Fruit fly (Drosophila melanogaster) whole organism, embryonic: ENCODE measurements around the gene CG3679.
A peak's percentile ranks its signal among the peaks of the same experiment; 100 is the strongest.

Experiments used
- B-H2 ChIP-seq: fragments of 200-800 bp; sonication (Bioruptor generic); optimal IDR thresholded peaks from 2 replicates; lab custom pipeline; 2018; ENCODE audit warnings: missing biosample characterization, mild to moderate bottlenecking, missing genetic modification characterization
- BEAF-32 ChIP-seq: fragments of 200-800 bp; sonication (Bioruptor generic); optimal IDR thresholded peaks from 3 replicates; lab custom pipeline; 2017; ENCODE audit warnings: missing biosample characterization, missing genetic modification characterization, mild to moderate bottlenecking, moderate library complexity, missing genetic modification reagents
- CG10321 ChIP-seq: fragments of 200-800 bp; sonication (Bioruptor generic); IDR thresholded peaks from 2 replicates; pipeline ENCODE4 v1.3.6; 2022; ENCODE audit warnings: missing biosample characterization, missing genetic modification characterization
- CG11695 ChIP-seq: fragments of 200-800 bp; sonication (Bioruptor generic); IDR thresholded peaks from 3 replicates; pipeline ENCODE4 v1.3.6; 2022; ENCODE audit warnings: missing biosample characterization, missing genetic modification characterization
- CG12299 ChIP-seq: fragments of 200-800 bp; sonication (Bioruptor generic); optimal IDR thresholded peaks from 2 replicates; lab custom pipeline; 2018; ENCODE audit warnings: missing biosample characterization, mild to moderate bottlenecking, missing genetic modification characterization
- CG13296 ChIP-seq: fragments of 200-800 bp; sonication (Bioruptor generic); optimal IDR thresholded peaks from 3 replicates; lab custom pipeline; 2018; ENCODE audit warnings: missing biosample characterization, mild to moderate bottlenecking, missing genetic modification characterization
- CG14441 ChIP-seq: fragments of 200-800 bp; sonication (Bioruptor generic); IDR thresholded peaks from 2 replicates; pipeline ENCODE4 v1.3.6; 2022; ENCODE audit warnings: missing biosample characterization, missing genetic modification characterization
- CG14860 ChIP-seq: fragments of 200-800 bp; sonication (Bioruptor generic); IDR thresholded peaks from 3 replicates; pipeline ENCODE4 v1.3.6; 2022; ENCODE audit warnings: missing biosample characterization, missing genetic modification characterization; ENCODE audit not compliant: partially characterized antibody
- CG14965 ChIP-seq: fragments of 200-800 bp; sonication (Bioruptor generic); optimal IDR thresholded peaks from 2 replicates; lab custom pipeline; 2016; ENCODE audit warnings: missing biosample characterization, missing genetic modification characterization, borderline replicate concordance
- CG15696 ChIP-seq: fragments of 200-800 bp; sonication (Bioruptor generic); optimal IDR thresholded peaks from 2 replicates; lab custom pipeline; 2019; ENCODE audit warnings: missing biosample characterization, mild to moderate bottlenecking, missing genetic modification characterization, moderate library complexity
- CG1602 ChIP-seq: fragments of 200-800 bp; sonication (Bioruptor generic); optimal IDR thresholded peaks from 3 replicates; lab custom pipeline; 2016; ENCODE audit warnings: missing biosample characterization, missing genetic modification characterization
- CG17802 ChIP-seq: fragments of 200-800 bp; sonication (Bioruptor generic); optimal IDR thresholded peaks from 2 replicates; lab custom pipeline; 2018; ENCODE audit warnings: missing biosample characterization, mild to moderate bottlenecking, missing genetic modification characterization, moderate library complexity
- CG2116 ChIP-seq: fragments of 200-800 bp; sonication (Bioruptor generic); optimal IDR thresholded peaks from 3 replicates; lab custom pipeline; 2018; ENCODE audit warnings: missing biosample characterization, mild to moderate bottlenecking, missing genetic modification characterization
- CG31441 ChIP-seq: fragments of 200-800 bp; sonication (Bioruptor generic); IDR thresholded peaks from 2 replicates; pipeline ENCODE4 v1.3.6; 2022; ENCODE audit warnings: missing biosample characterization, missing genetic modification characterization
- CG34376 ChIP-seq: fragments of 200-800 bp; sonication (Bioruptor generic); optimal IDR thresholded peaks from 2 replicates; lab custom pipeline; 2018; ENCODE audit warnings: missing biosample characterization, mild to moderate bottlenecking, missing genetic modification characterization
- CG3995 ChIP-seq: fragments of 200-800 bp; sonication (Bioruptor generic); optimal IDR thresholded peaks from 3 replicates; lab custom pipeline; 2016; ENCODE audit warnings: missing biosample characterization, missing genetic modification characterization
- CG4404 ChIP-seq: fragments of 200-800 bp; sonication (Bioruptor generic); IDR thresholded peaks from 2 replicates; pipeline ENCODE4 v1.3.6; 2022; ENCODE audit warnings: missing biosample characterization, missing genetic modification characterization
- CG7357 ChIP-seq: fragments of 200-800 bp; sonication (Bioruptor generic); IDR thresholded peaks from 3 replicates; pipeline ENCODE4 v1.3.6; 2022; ENCODE audit warnings: missing biosample characterization, missing genetic modification characterization
- CG8281 ChIP-seq: fragments of 200-800 bp; sonication (Bioruptor generic); optimal IDR thresholded peaks from 2 replicates; lab custom pipeline; 2018; ENCODE audit warnings: missing biosample characterization, mild to moderate bottlenecking, missing genetic modification characterization, moderate library complexity
- CG8290 ChIP-seq, 3 experiments: fragments of 200-800 bp; sonication (Bioruptor generic); optimal IDR thresholded peaks; 2 replicates each; lab custom pipeline; 2016 to 2019; ENCODE audit warnings: missing biosample characterization in 3 of 3, missing genetic modification characterization in 3 of 3, mild to moderate bottlenecking in 2 of 3, moderate library complexity in 1 of 3
- Dref ChIP-seq: fragments of 200-800 bp; sonication (Bioruptor generic); IDR thresholded peaks from 2 replicates; pipeline ENCODE4 v1.3.6; 2022; ENCODE audit warnings: missing biosample characterization, missing genetic modification characterization
- E2f1 ChIP-seq: fragments of 200-800 bp; sonication (Bioruptor generic); IDR thresholded peaks from 2 replicates; pipeline ENCODE4 v1.3.6; 2022; ENCODE audit warnings: missing biosample characterization, missing genetic modification characterization
- ERR ChIP-seq: fragments of 200-800 bp; sonication (Bioruptor generic); optimal IDR thresholded peaks from 2 replicates; lab custom pipeline; 2016; ENCODE audit warnings: missing biosample characterization, missing genetic modification characterization
- Elba2 ChIP-seq: fragments of 200-800 bp; sonication (Bioruptor generic); optimal IDR thresholded peaks from 3 replicates; lab custom pipeline; 2016; ENCODE audit warnings: missing biosample characterization, missing genetic modification characterization
- Fer3 ChIP-seq: fragments of 200-800 bp; sonication (Bioruptor generic); optimal IDR thresholded peaks from 2 replicates; lab custom pipeline; 2018; ENCODE audit warnings: missing biosample characterization, mild to moderate bottlenecking, missing genetic modification characterization, moderate library complexity
- HLH4C ChIP-seq: fragments of 200-800 bp; sonication (Bioruptor generic); IDR thresholded peaks from 3 replicates; pipeline ENCODE4 v1.3.6; 2022; ENCODE audit warnings: missing biosample characterization, missing genetic modification characterization; ENCODE audit not compliant: partially characterized antibody
- Jarid2 ChIP-seq: fragments of 200-800 bp; sonication (Bioruptor generic); optimal IDR thresholded peaks from 3 replicates; lab custom pipeline; 2017; ENCODE audit warnings: mild to moderate bottlenecking, missing biosample characterization, missing genetic modification reagents, missing genetic modification characterization
- Mad ChIP-seq: fragments of 200-800 bp; sonication (Bioruptor generic); optimal IDR thresholded peaks from 2 replicates; lab custom pipeline; 2016; ENCODE audit warnings: missing biosample characterization, missing genetic modification characterization
- Myb ChIP-seq: fragments of 200-800 bp; sonication (Bioruptor generic); optimal IDR thresholded peaks from 2 replicates; lab custom pipeline; 2016; ENCODE audit warnings: missing biosample characterization, missing genetic modification characterization
- Oli ChIP-seq: fragments of 200-800 bp; sonication (Bioruptor generic); optimal IDR thresholded peaks from 2 replicates; lab custom pipeline; 2018; ENCODE audit warnings: missing biosample characterization, mild to moderate bottlenecking, missing genetic modification characterization, moderate library complexity
- Sox102F ChIP-seq: fragments of 200-800 bp; sonication (Bioruptor generic); optimal IDR thresholded peaks from 2 replicates; lab custom pipeline; 2018; ENCODE audit warnings: missing biosample characterization, mild to moderate bottlenecking, missing genetic modification characterization, moderate library complexity
- amos ChIP-seq: fragments of 200-800 bp; sonication (Bioruptor generic); IDR thresholded peaks from 2 replicates; pipeline ENCODE4 v1.3.6; 2022; ENCODE audit warnings: missing biosample characterization, missing genetic modification characterization; ENCODE audit not compliant: partially characterized antibody
- aop ChIP-seq: fragments of 200-800 bp; sonication (Bioruptor generic); IDR thresholded peaks from 2 replicates; pipeline ENCODE4 v1.3.6; 2022; ENCODE audit warnings: missing biosample characterization, missing genetic modification characterization
- dysf ChIP-seq: fragments of 200-800 bp; sonication (Bioruptor generic); IDR thresholded peaks from 3 replicates; pipeline ENCODE4 v1.3.6; 2022; ENCODE audit warnings: missing biosample characterization, missing genetic modification characterization
- fd3F ChIP-seq: fragments of 200-800 bp; sonication (Bioruptor generic); optimal IDR thresholded peaks from 2 replicates; lab custom pipeline; 2018; ENCODE audit warnings: missing biosample characterization, mild to moderate bottlenecking, missing genetic modification characterization, moderate library complexity
- gce ChIP-seq: fragments of 200-800 bp; sonication (Bioruptor generic); IDR thresholded peaks from 3 replicates; pipeline ENCODE4 v1.3.6; 2022; ENCODE audit warnings: missing biosample characterization, missing genetic modification characterization
- gem ChIP-seq: fragments of 200-800 bp; sonication (Bioruptor generic); optimal IDR thresholded peaks from 2 replicates; lab custom pipeline; 2019; ENCODE audit warnings: missing biosample characterization, mild to moderate bottlenecking, missing genetic modification characterization, moderate library complexity
- hth ChIP-seq: fragments of >200 bp; optimal IDR thresholded peaks from 2 replicates; lab custom pipeline; 2017; ENCODE audit warnings: inconsistent platforms
- insv ChIP-seq, 2 experiments: fragments of 200-800 bp; sonication (Bioruptor generic); optimal IDR thresholded peaks; 3 replicates each; lab custom pipeline; 2016 to 2018; ENCODE audit warnings: missing biosample characterization in 2 of 2, missing genetic modification characterization in 2 of 2
- ken ChIP-seq: fragments of 200-800 bp; sonication (Bioruptor generic); IDR thresholded peaks from 3 replicates; pipeline ENCODE4 v1.3.6; 2022; ENCODE audit warnings: missing biosample characterization, missing genetic modification characterization
- lmd ChIP-seq: fragments of 200-800 bp; sonication (Bioruptor generic); IDR thresholded peaks from 2 replicates; pipeline ENCODE4 v1.3.6; 2022; ENCODE audit warnings: missing biosample characterization, missing genetic modification characterization
- sens-2 ChIP-seq: fragments of 200-800 bp; sonication (Bioruptor generic); IDR thresholded peaks from 2 replicates; pipeline ENCODE4 v1.3.6; 2022; ENCODE audit warnings: missing biosample characterization, missing genetic modification characterization
- shn ChIP-seq: fragments of 200-800 bp; sonication (Bioruptor generic); optimal IDR thresholded peaks from 3 replicates; lab custom pipeline; 2016; ENCODE audit warnings: missing biosample characterization, missing genetic modification characterization
- tio ChIP-seq: fragments of 200-800 bp; sonication (Bioruptor generic); optimal IDR thresholded peaks from 2 replicates; lab custom pipeline; 2017; ENCODE audit warnings: missing biosample characterization, missing genetic modification characterization, inconsistent platforms
- tup ChIP-seq: fragments of 200-800 bp; sonication (Bioruptor generic); optimal IDR thresholded peaks from 2 replicates; lab custom pipeline; 2016; ENCODE audit warnings: missing biosample characterization, mild to moderate bottlenecking, missing genetic modification characterization, moderate library complexity
- wor ChIP-seq: fragments of 200-800 bp; sonication (Bioruptor generic); IDR thresholded peaks from 2 replicates; pipeline ENCODE4 v1.3.6; 2022; ENCODE audit warnings: missing biosample characterization, missing genetic modification characterization

Gene CG3679

dm6 chrX:16296423-16297292 is 7.0 kb upstream of the CG3679 start, which contains the start of gene CG3632 (continued):
- TF ChIP-seq BEAF-32 (GFP tag; lab: Kevin White, UChicago) = peak; percentile 82
- TF ChIP-seq CG14965 (GFP tag; lab: Kevin White, UChicago) = no peak
- TF ChIP-seq shn (GFP tag; lab: Kevin White, UChicago) = peak; percentile 1
- TF ChIP-seq wor = no peak
- 0 out of 2 replicates have a peak, but pooled peaks have one; percentile 12 for TF ChIP-seq E2f1 (GFP tag; lab: Robert Waterston, UW)
- TF ChIP-seq CG8281 = no peak
- no peak for TF ChIP-seq Jarid2 (GFP tag; lab: Kevin White, UChicago)
- TF ChIP-seq CG1602 = no peak
- no peak for TF ChIP-seq CG10321 (GFP tag; lab: Robert Waterston, UW)
- peak; percentile 11 for TF ChIP-seq Mad (GFP tag; lab: Kevin White, UChicago)
- no peak for TF ChIP-seq tup (GFP tag; lab: Kevin White, UChicago)
- no peak for TF ChIP-seq Fer3 (tag; lab: Kevin White, UChicago)
- TF ChIP-seq CG17802 (tag; lab: Kevin White, UChicago) = no peak
- no peak; the same call in 1 of the 2 replicates for TF ChIP-seq lmd (GFP tag; lab: Robert Waterston, UW)
- peak; percentile 56; the same call in 2 of the 3 replicates for TF ChIP-seq ken (GFP tag; lab: Robert Waterston, UW)
- no peak for TF ChIP-seq dysf (GFP tag; lab: Robert Waterston, UW)
- no peak for TF ChIP-seq gem (tag; lab: Kevin White, UChicago)
- no peak for TF ChIP-seq gce (GFP tag; lab: Robert Waterston, UW)
- peak; percentile 89 for TF ChIP-seq Elba2 (GFP tag; lab: Kevin White, UChicago)
- TF ChIP-seq CG14441 (GFP tag; lab: Robert Waterston, UW) = peak; percentile 61
- peak; percentile 82 for TF ChIP-seq CG14860 (GFP tag; lab: Robert Waterston, UW)
- TF ChIP-seq CG31441 = no peak
- no peak for TF ChIP-seq sens-2
- TF ChIP-seq CG15696 (tag; lab: Kevin White, UChicago) = no peak
- TF ChIP-seq CG11695 (GFP tag; lab: Robert Waterston, UW) = no peak
- no peak for TF ChIP-seq hth (lab: Kevin White, UChicago)
- TF ChIP-seq CG7357 (GFP tag; lab: Robert Waterston, UW) = no peak
- peak; percentile 17 for TF ChIP-seq CG8290 (GFP tag; optimal IDR thresholded peaks at IDR 0.05; lab: Kevin White, UChicago)
- TF ChIP-seq CG8290 (tag; optimal IDR thresholded peaks at IDR 0.05; lab: Kevin White, UChicago) = peak in 1 of 2 experiments; percentile 81
- TF ChIP-seq CG12299 (tag; lab: Kevin White, UChicago) = no peak
- TF ChIP-seq aop (GFP tag; lab: Robert Waterston, UW) = no peak
- TF ChIP-seq CG2116 (GFP tag; lab: Kevin White, UChicago) = peak; percentile 85
- TF ChIP-seq, all 482 proteins: peak for 183

dm6 chrX:16297618-16298017 is 6.1 kb upstream of the CG3679 start, which contains the start of gene ERp44:
TSS of gene ERp44 (minus strand) at chrX:16297718.
- no peak for TF ChIP-seq CG3995 (GFP tag; lab: Kevin White, UChicago)
- no peak for TF ChIP-seq amos (GFP tag; lab: Robert Waterston, UW)
- TF ChIP-seq Dref (GFP tag; lab: Robert Waterston, UW) = no peak

- no peak for TF ChIP-seq fd3F (GFP tag; lab: Kevin White, UChicago)
- TF ChIP-seq Myb = no peak
- TF ChIP-seq CG4404 (GFP tag; lab: Robert Waterston, UW) = no peak
- no peak for TF ChIP-seq Sox102F (GFP tag; lab: Kevin White, UChicago)
- no peak for TF ChIP-seq insv (GFP tag; optimal IDR thresholded peaks at IDR 0.05; lab: Kevin White, UChicago)
- TF ChIP-seq CG13296 (GFP tag; lab: Kevin White, UChicago) = no peak
- TF ChIP-seq tio (GFP tag; lab: Kevin White, UChicago) = no peak
- TF ChIP-seq B-H2 (GFP tag; lab: Kevin White, UChicago) = no peak
- TF ChIP-seq ERR (GFP tag; lab: Kevin White, UChicago) = no peak
- TF ChIP-seq Oli = no peak
- 0 out of 3 replicates have a peak, but pooled peaks have one; percentile 34 for TF ChIP-seq HLH4C
- peak; percentile 81 for TF ChIP-seq CG34376 (GFP tag; lab: Kevin White, UChicago)
Observed at dm6 chrX:16308310-16308918, 4.7 kb downstream of the CG3679 start, which contains the start of gene Had1. TSS of gene Had1 (minus strand) at chrX:16308667.
